Worm (Caenorhabditis elegans) whole organism, mixed stage, embryonic: ENCODE measurements around the gene nhr-283.

Experiments
- M03D4.4 ChIP-seq: sonication (generic microtip); optimal IDR thresholded peaks from 2 replicates; lab custom pipeline; 2017; ENCODE audit warnings: mild to moderate bottlenecking, missing genetic modification characterization, missing compliant biosample characterization
- bed-3 ChIP-seq: fragments of 200-800 bp; sonication (Bioruptor generic); optimal IDR thresholded peaks from 3 replicates; lab custom pipeline; 2018; ENCODE audit warnings: mild to moderate bottlenecking, missing genetic modification characterization, moderate library complexity, missing compliant biosample characterization
- blmp-1 ChIP-seq: fragments of 150-350 bp; optimal IDR thresholded peaks from 2 replicates; lab custom pipeline; 2014; ENCODE audit warnings: missing biosample characterization, missing genetic modification characterization
- ceh-39 ChIP-seq: fragments of 150-350 bp; optimal IDR thresholded peaks from 2 replicates; lab custom pipeline; 2014; ENCODE audit warnings: missing biosample characterization, missing genetic modification characterization
- ceh-43 ChIP-seq: fragments of 200-800 bp; sonication (Bioruptor generic); optimal IDR thresholded peaks from 2 replicates; lab custom pipeline; 2018; ENCODE audit warnings: mild to moderate bottlenecking, missing genetic modification characterization, moderate library complexity, missing compliant biosample characterization
- ceh-83 ChIP-seq: fragments of 200-800 bp; sonication (Bioruptor generic); optimal IDR thresholded peaks from 2 replicates; lab custom pipeline; 2018; ENCODE audit warnings: mild to moderate bottlenecking, missing genetic modification characterization, missing compliant biosample characterization
- ces-1 ChIP-seq: fragments of 150-350 bp; optimal IDR thresholded peaks from 2 replicates; lab custom pipeline; 2014; ENCODE audit warnings: missing biosample characterization, missing genetic modification reagents, missing genetic modification characterization
- drap-1 ChIP-seq: fragments of 200-800 bp; sonication (Bioruptor generic); optimal IDR thresholded peaks from 3 replicates; lab custom pipeline; 2018; ENCODE audit warnings: mild to moderate bottlenecking, missing genetic modification characterization, missing compliant biosample characterization
- elt-1 ChIP-seq: sonication (generic microtip); optimal IDR thresholded peaks from 2 replicates; lab custom pipeline; 2017; ENCODE audit warnings: missing genetic modification characterization, mild to moderate bottlenecking, missing compliant biosample characterization, antibody characterized with exemption, moderate library complexity, borderline replicate concordance; ENCODE audit not compliant: insufficient read depth
- flh-1 ChIP-seq: fragments of 200-800 bp; sonication (Bioruptor generic); optimal IDR thresholded peaks from 2 replicates; lab custom pipeline; 2018; ENCODE audit warnings: mild to moderate bottlenecking, missing genetic modification characterization, moderate library complexity, missing compliant biosample characterization
- hlh-1 ChIP-seq: fragments of 150-350 bp; optimal IDR thresholded peaks from 2 replicates; lab custom pipeline; 2014; ENCODE audit warnings: missing biosample characterization, missing genetic modification reagents, missing genetic modification characterization
- lin-13 ChIP-seq: fragments of 150-350 bp; optimal IDR thresholded peaks from 2 replicates; lab custom pipeline; 2014; ENCODE audit warnings: missing biosample characterization, missing genetic modification characterization
- lsy-2 ChIP-seq: fragments of 150-350 bp; optimal IDR thresholded peaks from 2 replicates; lab custom pipeline; 2014; ENCODE audit warnings: missing biosample characterization, missing genetic modification characterization
- mab-5 ChIP-seq: fragments of 150-350 bp; optimal IDR thresholded peaks from 2 replicates; lab custom pipeline; 2014; ENCODE audit warnings: missing biosample characterization, missing genetic modification characterization
- mep-1 ChIP-seq: fragments of 150-350 bp; optimal IDR thresholded peaks from 2 replicates; lab custom pipeline; 2017; ENCODE audit warnings: missing biosample characterization, missing genetic modification reagents, missing genetic modification characterization, inconsistent platforms
- mls-2 ChIP-seq: sonication (generic microtip); optimal IDR thresholded peaks from 2 replicates; lab custom pipeline; 2016; ENCODE audit warnings: mild to moderate bottlenecking, missing genetic modification characterization, moderate library complexity, missing compliant biosample characterization
- nhr-12 ChIP-seq: fragments of 150-350 bp; optimal IDR thresholded peaks from 2 replicates; lab custom pipeline; 2014; ENCODE audit warnings: missing biosample characterization, missing genetic modification characterization
- nhr-2 ChIP-seq: fragments of 150-350 bp; optimal IDR thresholded peaks from 2 replicates; lab custom pipeline; 2014; ENCODE audit warnings: missing biosample characterization, missing genetic modification characterization
- nhr-237 ChIP-seq: fragments of 150-350 bp; optimal IDR thresholded peaks from 2 replicates; lab custom pipeline; 2014; ENCODE audit warnings: missing biosample characterization, missing genetic modification characterization
- nhr-28 ChIP-seq: fragments of 150-350 bp; optimal IDR thresholded peaks from 2 replicates; lab custom pipeline; 2014; ENCODE audit warnings: missing biosample characterization, missing genetic modification characterization
- nhr-76 ChIP-seq: sonication (generic microtip); optimal IDR thresholded peaks from 2 replicates; lab custom pipeline; 2017; ENCODE audit warnings: missing biosample characterization, missing genetic modification characterization
- pha-4 ChIP-seq: fragments of 150-350 bp; optimal IDR thresholded peaks from 2 replicates; lab custom pipeline; 2018; ENCODE audit warnings: missing biosample characterization, missing genetic modification reagents, missing genetic modification characterization
- sptf-1 ChIP-seq: sonication (generic microtip); optimal IDR thresholded peaks from 2 replicates; lab custom pipeline; 2017; ENCODE audit warnings: mild to moderate bottlenecking, missing genetic modification characterization, moderate library complexity, missing compliant biosample characterization
- tbx-8 ChIP-seq: fragments of 200-800 bp; sonication (Bioruptor generic); optimal IDR thresholded peaks from 2 replicates; lab custom pipeline; 2018; ENCODE audit warnings: mild to moderate bottlenecking, missing genetic modification characterization, moderate library complexity, missing compliant biosample characterization
- unc-120 ChIP-seq: sonication (generic microtip); optimal IDR thresholded peaks from 2 replicates; lab custom pipeline; 2017; ENCODE audit warnings: missing genetic modification characterization, missing compliant biosample characterization; ENCODE audit not compliant: poor library complexity, severe bottlenecking
- unc-39 ChIP-seq: fragments of 150-350 bp; optimal IDR thresholded peaks from 2 replicates; lab custom pipeline; 2014; ENCODE audit warnings: missing biosample characterization, missing genetic modification characterization
- unc-62 ChIP-seq: fragments of 150-350 bp; optimal IDR thresholded peaks from 2 replicates; lab custom pipeline; 2014; ENCODE audit warnings: missing biosample characterization, missing genetic modification reagents, missing genetic modification characterization
- zip-8 ChIP-seq: fragments of 150-350 bp; optimal IDR thresholded peaks from 2 replicates; lab custom pipeline; 2014; ENCODE audit warnings: missing biosample characterization, missing genetic modification characterization
- ztf-11 ChIP-seq: fragments of 150-350 bp; optimal IDR thresholded peaks from 2 replicates; lab custom pipeline; 2014; ENCODE audit warnings: missing biosample characterization, missing genetic modification characterization

nhr-283 gene

ce11 chrV:15735720-15736119 is 40.8 kb downstream of the nhr-283 start, which contains the start of gene str-27:
TSS of gene str-27 (minus strand) at chrV:15735820.
- no peak for TF ChIP-seq zip-8 (tag; lab: Kevin White, UChicago)
- no peak for TF ChIP-seq elt-1
- TF ChIP-seq hlh-1: no peak
- no peak for TF ChIP-seq flh-1 (GFP tag; lab: Kevin White, UChicago)
- no peak for TF ChIP-seq unc-120
- TF ChIP-seq nhr-237 (tag; lab: Kevin White, UChicago): no peak
- TF ChIP-seq nhr-76 (tag; lab: Kevin White, UChicago): no peak
- no peak for TF ChIP-seq ceh-43 (GFP tag; lab: Kevin White, UChicago)
- no peak for TF ChIP-seq ceh-39 (tag; lab: Kevin White, UChicago)
- TF ChIP-seq tbx-8: no peak
- no peak for TF ChIP-seq blmp-1 (tag; lab: Kevin White, UChicago)
- TF ChIP-seq ztf-11 (tag; lab: Kevin White, UChicago): no peak
- no peak for TF ChIP-seq lsy-2 (tag; lab: Kevin White, UChicago)
- TF ChIP-seq drap-1 (GFP tag; lab: Kevin White, UChicago): no peak
- no peak for TF ChIP-seq pha-4 (tag; lab: Kevin White, UChicago)
- no peak for TF ChIP-seq nhr-28 (tag; lab: Kevin White, UChicago)
- TF ChIP-seq nhr-2 (tag; lab: Kevin White, UChicago): no peak
- TF ChIP-seq lin-13: no peak
- no peak for TF ChIP-seq sptf-1 (tag; lab: Kevin White, UChicago)

- TF ChIP-seq unc-120: no peak
- TF ChIP-seq nhr-12 (tag; lab: Kevin White, UChicago): no peak
- TF ChIP-seq bed-3 (GFP tag; lab: Kevin White, UChicago): no peak
- no peak for TF ChIP-seq mep-1
- no peak for TF ChIP-seq pha-4 (tag; lab: Kevin White, UChicago)
- TF ChIP-seq unc-39 (tag; lab: Kevin White, UChicago): no peak
- no peak for TF ChIP-seq M03D4.4 (tag; lab: Kevin White, UChicago)
- TF ChIP-seq nhr-76 (tag; lab: Kevin White, UChicago): no peak
- TF ChIP-seq flh-1 (GFP tag; lab: Kevin White, UChicago): no peak
- no peak for TF ChIP-seq unc-62 (GFP tag; lab: Kevin White, UChicago)
- no peak for TF ChIP-seq ceh-39 (tag; lab: Kevin White, UChicago)
- no peak for TF ChIP-seq ceh-43 (GFP tag; lab: Kevin White, UChicago)
- TF ChIP-seq zip-8 (tag; lab: Kevin White, UChicago): no peak
Measured at ce11 chrV:15733568-15733967, 43.0 kb downstream of the nhr-283 start, which contains the start of gene T23D5.3. TSS of gene T23D5.3 (minus strand) at chrV:15733668.

- TF ChIP-seq unc-39 (tag; lab: Kevin White, UChicago) (no peak), tbx-8 (no peak), flh-1 (GFP tag; lab: Kevin White, UChicago) (no peak), ceh-83 (GFP tag; lab: Kevin White, UChicago) (no peak), M03D4.4 (tag; lab: Kevin White, UChicago) (no peak), lsy-2 (tag; lab: Kevin White, UChicago) (no peak), nhr-12 (tag; lab: Kevin White, UChicago) (no peak), mls-2 (tag; lab: Kevin White, UChicago) (no peak), elt-1 (no peak)
- TF ChIP-seq, all 35 proteins: peak for 0
Measured at ce11 chrV:15733020-15733419, 43.5 kb downstream of the nhr-283 start.

ce11 chrV:15732209-15732608 is 44.3 kb downstream of the nhr-283 start, which contains the start of gene str-38:
TSS of gene str-38 (minus strand) at chrV:15732309.
- no peak for TF ChIP-seq bed-3 (GFP tag; lab: Kevin White, UChicago)
- TF ChIP-seq unc-39 (tag; lab: Kevin White, UChicago): no peak

ce11 chrV:15730459-15730858 is 46.1 kb downstream of the nhr-283 start, which contains the start of gene Y6E2A.10:
TSS of gene Y6E2A.10 (minus strand) at chrV:15730559.
- TF ChIP-seq ceh-39 (tag; lab: Kevin White, UChicago): no peak
- TF ChIP-seq ces-1 (GFP tag; lab: Kevin White, UChicago): no peak
- TF ChIP-seq nhr-28 (tag; lab: Kevin White, UChicago): no peak

ce11 chrV:15726610-15727009 is 49.9 kb downstream of the nhr-283 start, which contains the start of the genes irld-57 and sfxn-1.3:
TSS of gene irld-57 (minus strand) at chrV:15726710.
TSS of gene sfxn-1.3 (plus strand) at chrV:15726841.
- TF ChIP-seq ceh-83 (GFP tag; lab: Kevin White, UChicago) (no peak), blmp-1 (tag; lab: Kevin White, UChicago) (no peak), nhr-76 (tag; lab: Kevin White, UChicago) (no peak), elt-1 (no peak), unc-39 (tag; lab: Kevin White, UChicago) (no peak), pha-4 (tag; lab: Kevin White, UChicago) (no peak), flh-1 (GFP tag; lab: Kevin White, UChicago) (no peak), lin-13 (no peak), mab-5 (no peak)
